Fruit fly (Drosophila melanogaster) whole organism, wandering third instar larva: ENCODE results near the gene CG4313.

Source experiments
- Abd-B ChIP-seq: fragments of >200 bp; optimal IDR thresholded peaks from 2 replicates; lab custom pipeline; 2017; ENCODE audit warnings: missing biosample characterization, missing genetic modification characterization
- CG32264 ChIP-seq: fragments of 200-800 bp; sonication (Bioruptor generic); optimal IDR thresholded peaks from 2 replicates; lab custom pipeline; 2016; ENCODE audit warnings: missing biosample characterization, missing genetic modification characterization
- CG9705 ChIP-seq: fragments of 200-800 bp; sonication (Bioruptor generic); optimal IDR thresholded peaks from 2 replicates; lab custom pipeline; 2018; ENCODE audit warnings: missing biosample characterization, mild to moderate bottlenecking, missing genetic modification characterization
- CrebA ChIP-seq: fragments of 200-800 bp; sonication (Bioruptor generic); optimal IDR thresholded peaks from 2 replicates; lab custom pipeline; 2016; ENCODE audit warnings: missing biosample characterization, mild to moderate bottlenecking, missing genetic modification characterization, borderline replicate concordance
- Dif ChIP-seq: fragments of 200-275, 200-300 bp; sonication (Bioruptor generic); optimal IDR thresholded peaks from 2 replicates; lab custom pipeline; 2018; ENCODE audit warnings: missing biosample characterization, missing genetic modification characterization; ENCODE audit not compliant: partially characterized antibody
- GATAd ChIP-seq: sonication (Bioruptor generic); optimal IDR thresholded peaks from 2 replicates; lab custom pipeline; 2016; ENCODE audit warnings: missing biosample characterization, missing genetic modification characterization
- HLH106 ChIP-seq: fragments of 200-800 bp; optimal IDR thresholded peaks from 3 replicates; lab custom pipeline; 2019; ENCODE audit warnings: missing biosample characterization, mild to moderate bottlenecking, missing genetic modification characterization, moderate library complexity
- Hr83 ChIP-seq: fragments of 200-300 bp; sonication (Bioruptor generic); optimal IDR thresholded peaks from 2 replicates; lab custom pipeline; 2016; ENCODE audit warnings: missing biosample characterization, mild to moderate bottlenecking, missing genetic modification characterization, moderate library complexity; ENCODE audit not compliant: poor library complexity, severe bottlenecking
- Jra ChIP-seq: sonication (Bioruptor generic); optimal IDR thresholded peaks from 2 replicates; lab custom pipeline; 2016; ENCODE audit warnings: missing biosample characterization, missing genetic modification characterization
- Myc ChIP-seq: fragments of >200 bp; optimal IDR thresholded peaks from 2 replicates; lab custom pipeline; 2017
- N ChIP-seq: fragments of >200 bp; optimal IDR thresholded peaks from 2 replicates; lab custom pipeline; 2018; ENCODE audit warnings: missing biosample characterization, missing external identifiers, missing genetic modification characterization
- OdsH ChIP-seq: fragments of 200-800 bp; sonication (Bioruptor generic); optimal IDR thresholded peaks from 2 replicates; lab custom pipeline; 2016; ENCODE audit warnings: missing biosample characterization, mild to moderate bottlenecking, missing genetic modification characterization
- Rel ChIP-seq, 2 experiments: fragments of 200-800 bp; sonication (Bioruptor generic) in 1 of 2; optimal IDR thresholded peaks; 2 replicates in 1 of 2; 3 replicates in 1 of 2; lab custom pipeline; 2016 to 2019; ENCODE audit warnings: mild to moderate bottlenecking in 2 of 2, missing biosample characterization in 2 of 2, missing genetic modification characterization in 2 of 2, moderate library complexity in 1 of 2
- Sp1 ChIP-seq: fragments of 200-800 bp; sonication (Bioruptor generic); optimal IDR thresholded peaks from 3 replicates; lab custom pipeline; 2019; ENCODE audit warnings: missing biosample characterization, mild to moderate bottlenecking, missing genetic modification characterization, moderate library complexity
- Vsx2 ChIP-seq: fragments of 200-300, 225-300 bp; sonication (Bioruptor generic); optimal IDR thresholded peaks from 2 replicates; lab custom pipeline; 2018; ENCODE audit warnings: missing biosample characterization, missing genetic modification characterization; ENCODE audit not compliant: partially characterized antibody
- br ChIP-seq: fragments of 200-800 bp; sonication (Bioruptor generic); optimal IDR thresholded peaks from 2 replicates; lab custom pipeline; 2016; ENCODE audit warnings: missing biosample characterization, missing genetic modification characterization
- brk ChIP-seq: fragments of 200-800 bp; sonication (Bioruptor generic); optimal IDR thresholded peaks from 2 replicates; lab custom pipeline; 2016; ENCODE audit warnings: missing biosample characterization, mild to moderate bottlenecking, missing genetic modification characterization
- dl ChIP-seq, 2 experiments: fragments of 175-275, 200-275 bp in 1 of 2; fragments of 200-275 bp in 1 of 2; sonication (Bioruptor generic); optimal IDR thresholded peaks; lab custom pipeline; 2018; ENCODE audit warnings: mild to moderate bottlenecking in 2 of 2, missing biosample characterization in 2 of 2, missing genetic modification characterization in 2 of 2, moderate library complexity in 2 of 2; ENCODE audit not compliant: partially characterized antibody in 2 of 2, insufficient read depth in 1 of 2
- dmrt93B ChIP-seq: fragments of 200-800 bp; sonication (Bioruptor generic); optimal IDR thresholded peaks from 2 replicates; lab custom pipeline; 2018; ENCODE audit warnings: missing biosample characterization, mild to moderate bottlenecking, missing genetic modification characterization
- dsf ChIP-seq: sonication (Bioruptor generic); optimal IDR thresholded peaks from 2 replicates; lab custom pipeline; 2016; ENCODE audit warnings: missing biosample characterization, missing genetic modification characterization, borderline replicate concordance
- ey ChIP-seq: fragments of 200-800 bp; sonication (Bioruptor generic); optimal IDR thresholded peaks from 2 replicates; lab custom pipeline; 2016; ENCODE audit warnings: missing biosample characterization, missing genetic modification characterization
- foxo ChIP-seq, 2 experiments: fragments of 200-800 bp; sonication (Bioruptor generic); optimal IDR thresholded peaks; 2 replicates in 1 of 2; 3 replicates in 1 of 2; lab custom pipeline; 2016 to 2017; ENCODE audit warnings: missing biosample characterization in 2 of 2, missing genetic modification characterization in 2 of 2
- fru ChIP-seq: fragments of 200-800 bp; sonication (Bioruptor generic); optimal IDR thresholded peaks from 3 replicates; lab custom pipeline; 2016; ENCODE audit warnings: missing biosample characterization, mild to moderate bottlenecking, missing genetic modification characterization
- h ChIP-seq: fragments of 200-800 bp; sonication (Bioruptor generic); optimal IDR thresholded peaks from 3 replicates; lab custom pipeline; 2016; ENCODE audit warnings: missing biosample characterization, mild to moderate bottlenecking, missing genetic modification characterization
- jim ChIP-seq: fragments of 175-275, 200-325 bp; sonication (Bioruptor generic); optimal IDR thresholded peaks from 2 replicates; lab custom pipeline; 2016; ENCODE audit warnings: missing biosample characterization, mild to moderate bottlenecking, missing genetic modification characterization
- lola ChIP-seq: fragments of >200 bp; optimal IDR thresholded peaks from 2 replicates; lab custom pipeline; 2017; ENCODE audit warnings: missing biosample characterization, missing genetic modification characterization
- pan ChIP-seq: fragments of >200 bp; optimal IDR thresholded peaks from 2 replicates; lab custom pipeline; 2017
- psq ChIP-seq: fragments of 200-800 bp; sonication (Bioruptor generic); optimal IDR thresholded peaks from 3 replicates; lab custom pipeline; 2017; ENCODE audit warnings: missing biosample characterization, mild to moderate bottlenecking, missing genetic modification characterization, moderate library complexity
- sv ChIP-seq: fragments of 200-800 bp; sonication (Bioruptor generic); optimal IDR thresholded peaks from 3 replicates; lab custom pipeline; 2016; ENCODE audit warnings: missing biosample characterization, missing genetic modification characterization
- tai ChIP-seq: sonication (Bioruptor generic); optimal IDR thresholded peaks from 2 replicates; lab custom pipeline; 2016; ENCODE audit warnings: missing biosample characterization, missing genetic modification characterization
- usp ChIP-seq: fragments of >200 bp; optimal IDR thresholded peaks from 2 replicates; lab custom pipeline; 2017; ENCODE audit warnings: missing biosample characterization, missing genetic modification characterization
- woc ChIP-seq: sonication (Bioruptor generic); optimal IDR thresholded peaks from 2 replicates; lab custom pipeline; 2016; ENCODE audit warnings: missing biosample characterization, mild to moderate bottlenecking, missing genetic modification characterization

CG4313 gene

dm6 chrX:2024819-2025218, 16.8 kb upstream of the CG4313 start:
- TF ChIP-seq dl (GFP tag; optimal IDR thresholded peaks at IDR 0.05; lab: Kevin White, UChicago; ENCODE audit: insufficient read depth in 1 of 2, partially characterized antibody in 2 of 2) (no peak), dmrt93B (GFP tag; lab: Kevin White, UChicago) (no peak), CG32264 (no peak), Jra (GFP tag; lab: Kevin White, UChicago) (no peak), Myc (lab: Kevin White, UChicago) (no peak), lola (GFP tag; lab: Kevin White, UChicago) (no peak), tai (GFP tag; lab: Kevin White, UChicago) (no peak), Vsx2 (GFP tag; lab: Kevin White, UChicago) (no peak)

- no peak for TF ChIP-seq dsf (GFP tag; lab: Kevin White, UChicago)
- no peak for TF ChIP-seq ey
- TF ChIP-seq tai (GFP tag; lab: Kevin White, UChicago), result no peak
- no peak for TF ChIP-seq OdsH (GFP tag; lab: Kevin White, UChicago)
- TF ChIP-seq, all 38 proteins: peak for 0
These were observed 10.4 kb upstream of the CG4313 start for dm6 chrX:2031308-2031707.

- no peak for TF ChIP-seq Dif
- no peak for TF ChIP-seq Myc (lab: Kevin White, UChicago)
- no peak for TF ChIP-seq N (GFP tag; lab: Kevin White, UChicago)
- TF ChIP-seq woc (GFP tag; lab: Kevin White, UChicago), result no peak
- TF ChIP-seq HLH106, result no peak
- no peak for TF ChIP-seq jim
- no peak for TF ChIP-seq CG9705 (GFP tag; lab: Kevin White, UChicago)
- TF ChIP-seq dsf (GFP tag; lab: Kevin White, UChicago), result no peak
- no peak for TF ChIP-seq psq
- TF ChIP-seq Rel (GFP tag; optimal IDR thresholded peaks at IDR 0.05; lab: Kevin White, UChicago), result no peak
- no peak for TF ChIP-seq Rel (tag; optimal IDR thresholded peaks at IDR 0.05; lab: Kevin White, UChicago)
- TF ChIP-seq CG32264, result no peak
- TF ChIP-seq tai (GFP tag; lab: Kevin White, UChicago), result no peak
- TF ChIP-seq GATAd (GFP tag; lab: Kevin White, UChicago), result no peak
- TF ChIP-seq dmrt93B (GFP tag; lab: Kevin White, UChicago), result no peak
- TF ChIP-seq, all 38 proteins: peak for 0
These were observed 9.4 kb upstream of the CG4313 start for dm6 chrX:2032160-2032801.

- no peak for TF ChIP-seq OdsH (GFP tag; lab: Kevin White, UChicago)
- TF ChIP-seq br (GFP tag; lab: Kevin White, UChicago), result peak; percentile 16
- TF ChIP-seq fru (GFP tag; lab: Kevin White, UChicago), result no peak
- TF ChIP-seq pan (lab: Kevin White, UChicago), result no peak
- no peak for TF ChIP-seq ey
- no peak for TF ChIP-seq h
- peak; percentile 7 for TF ChIP-seq psq
- no peak for TF ChIP-seq Abd-B (GFP tag; lab: Kevin White, UChicago)
- no peak for TF ChIP-seq Rel (GFP tag; optimal IDR thresholded peaks at IDR 0.05; lab: Kevin White, UChicago)
- peak; percentile 2 for TF ChIP-seq Rel (tag; optimal IDR thresholded peaks at IDR 0.05; lab: Kevin White, UChicago)
- TF ChIP-seq, all 38 proteins: peak for 3
These were observed 8.7 kb upstream of the CG4313 start for dm6 chrX:2032821-2033436.

dm6 chrX:2036383-2036782, 5.3 kb upstream of the CG4313 start:
- TF ChIP-seq Sp1 (GFP tag; lab: Kevin White, UChicago), result no peak
- TF ChIP-seq usp, result no peak
- TF ChIP-seq brk, result no peak
- no peak for TF ChIP-seq foxo (GFP tag; optimal IDR thresholded peaks at IDR 0.05; lab: Kevin White, UChicago)
- no peak for TF ChIP-seq woc (GFP tag; lab: Kevin White, UChicago)
- no peak for TF ChIP-seq Hr83 (GFP tag; lab: Kevin White, UChicago)
- TF ChIP-seq dl (GFP tag; optimal IDR thresholded peaks at IDR 0.05; lab: Kevin White, UChicago; ENCODE audit: insufficient read depth in 1 of 2, partially characterized antibody in 2 of 2), result no peak
- TF ChIP-seq CrebA (GFP tag; lab: Kevin White, UChicago), result no peak
- no peak for TF ChIP-seq sv
- no peak for TF ChIP-seq tai (GFP tag; lab: Kevin White, UChicago)
- TF ChIP-seq h, result no peak
- no peak for TF ChIP-seq Rel (GFP tag; optimal IDR thresholded peaks at IDR 0.05; lab: Kevin White, UChicago)
- TF ChIP-seq Rel (tag; optimal IDR thresholded peaks at IDR 0.05; lab: Kevin White, UChicago), result no peak
- no peak for TF ChIP-seq dmrt93B (GFP tag; lab: Kevin White, UChicago)
